Worm (Caenorhabditis elegans) whole organism, L2 larva: ENCODE data around the gene drl-1.

Source experiments
- ama-1 ChIP-seq: fragments of 150-350 bp; optimal IDR thresholded peaks from 2 replicates; lab custom pipeline; 2018; ENCODE audit warnings: inconsistent platforms
- elt-3 ChIP-seq: sonication (generic microtip); optimal IDR thresholded peaks from 2 replicates; lab custom pipeline; 2017; ENCODE audit warnings: missing biosample characterization, missing genetic modification characterization
- nhr-11 ChIP-seq: fragments of 150-350 bp; optimal IDR thresholded peaks from 2 replicates; lab custom pipeline; 2014; ENCODE audit warnings: missing biosample characterization, missing genetic modification characterization
- unc-62 ChIP-seq: fragments of 150-350 bp; optimal IDR thresholded peaks from 2 replicates; lab custom pipeline; 2014; ENCODE audit warnings: missing biosample characterization, missing genetic modification reagents, missing genetic modification characterization
- ztf-4 ChIP-seq: fragments of 150-350 bp; optimal IDR thresholded peaks from 2 replicates; lab custom pipeline; 2014; ENCODE audit warnings: missing biosample characterization, missing genetic modification characterization

ce11 chrIV:282008-282407 is 42.9 kb upstream of the drl-1 start:
- TF ChIP-seq elt-3 (tag; lab: Kevin White, UChicago) (no peak), unc-62 (GFP tag; lab: Kevin White, UChicago) (no peak), ztf-4 (tag; lab: Kevin White, UChicago) (no peak), nhr-11 (tag; lab: Kevin White, UChicago) (no peak), ama-1 (lab: Kevin White, UChicago) (no peak)
